Fruit fly (Drosophila melanogaster): Measurements from ENCODE around the gene Taf13.
A peak's percentile ranks its signal among the peaks of the same experiment; 100 is the strongest.

The Taf13 gene

DNA sequence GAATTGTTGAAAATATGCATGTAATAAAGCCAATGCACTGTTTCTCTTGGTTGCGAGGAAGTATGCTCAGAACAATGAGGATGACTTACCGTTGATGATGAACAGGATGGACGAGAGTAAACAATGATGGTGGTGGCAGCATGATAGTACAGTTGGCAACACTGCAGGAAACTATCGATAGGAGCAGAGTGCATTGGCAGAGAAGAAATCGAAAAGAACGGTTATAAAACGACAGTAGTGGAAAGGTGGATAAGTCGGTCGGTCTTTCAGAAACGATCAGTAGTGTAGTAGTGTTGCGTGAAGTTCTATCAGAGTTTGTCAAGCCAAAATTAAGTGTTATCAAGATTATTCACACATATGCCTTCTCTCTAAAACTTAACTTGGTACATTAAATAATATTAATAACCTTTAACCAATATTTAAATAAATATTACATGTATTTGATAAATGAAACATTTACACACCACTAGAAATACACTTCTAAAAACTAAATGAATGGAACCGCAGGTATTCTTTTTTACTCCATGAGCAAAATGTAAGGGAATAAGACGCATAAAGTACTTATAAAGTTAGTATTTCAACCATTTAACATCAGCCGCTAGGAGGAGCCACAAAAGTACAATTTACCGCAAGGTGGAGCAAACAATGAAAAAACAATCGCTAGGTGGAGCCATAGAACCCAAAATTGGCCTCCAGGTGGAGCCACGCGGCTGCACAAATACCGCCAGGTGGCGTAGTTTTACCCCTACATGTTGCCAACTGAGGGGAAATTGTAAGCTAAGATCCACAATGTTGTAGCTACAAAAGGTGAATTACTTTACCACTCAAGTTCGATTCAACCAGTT lies 27.0 kb upstream of the Taf13 start:
- TF ChIP-seq Hr78 (GFP tag; optimal IDR thresholded peaks at IDR 0.05) = no peak
- TF ChIP-seq CrebA (GFP tag; optimal IDR thresholded peaks at IDR 0.05; ENCODE audit: borderline replicate concordance) = no peak
- TF ChIP-seq Dfd (GFP tag; optimal IDR thresholded peaks at IDR 0.05) = no peak
- TF ChIP-seq h (GFP tag; optimal IDR thresholded peaks at IDR 0.05) = peak; percentile 47
- TF ChIP-seq brk (GFP tag; optimal IDR thresholded peaks at IDR 0.05) = peak; percentile 12
- TF ChIP-seq Vsx2 (GFP tag; optimal IDR thresholded peaks at IDR 0.05; ENCODE audit: partially characterized antibody) = no peak
- TF ChIP-seq CG32264 (GFP tag; optimal IDR thresholded peaks at IDR 0.05) = no peak
- TF ChIP-seq Hnf4 (GFP tag; optimal IDR thresholded peaks at IDR 0.05) = peak; percentile 68
- TF ChIP-seq sv (GFP tag; optimal IDR thresholded peaks at IDR 0.05) = peak; percentile 83
- TF ChIP-seq psq (GFP tag; optimal IDR thresholded peaks at IDR 0.05) = peak; percentile 62
- TF ChIP-seq dl (GFP tag; optimal IDR thresholded peaks at IDR 0.05; ENCODE audit: insufficient read depth in 1 of 2, partially characterized antibody in 2 of 2) = no peak
- TF ChIP-seq GATAd (GFP tag; optimal IDR thresholded peaks at IDR 0.05) = no peak
- peak; percentile 76 for TF ChIP-seq tai (GFP tag; optimal IDR thresholded peaks at IDR 0.05)
- TF ChIP-seq br (GFP tag; optimal IDR thresholded peaks at IDR 0.05) = peak; percentile 67
- TF ChIP-seq Mio (GFP tag; optimal IDR thresholded peaks at IDR 0.05) = no peak
- peak; percentile 65 for TF ChIP-seq HLH106 (tag; optimal IDR thresholded peaks at IDR 0.05)
- TF ChIP-seq dmrt93B (GFP tag; optimal IDR thresholded peaks at IDR 0.05) = peak; percentile 31
- peak; percentile 32 for TF ChIP-seq CG9705 (GFP tag; optimal IDR thresholded peaks at IDR 0.05)
- TF ChIP-seq pan (optimal IDR thresholded peaks at IDR 0.05) = no peak
- peak; percentile 33 for TF ChIP-seq jim (GFP tag; optimal IDR thresholded peaks at IDR 0.05)
- peak in 1 of 2 experiments; percentile 83 for TF ChIP-seq foxo (GFP tag; optimal IDR thresholded peaks at IDR 0.05)
- TF ChIP-seq Sp1 (GFP tag; optimal IDR thresholded peaks at IDR 0.05) = peak; percentile 73
- TF ChIP-seq ey (GFP tag; optimal IDR thresholded peaks at IDR 0.05) = peak; percentile 66
- no peak for TF ChIP-seq dsf (GFP tag; optimal IDR thresholded peaks at IDR 0.05; ENCODE audit: borderline replicate concordance)
- TF ChIP-seq Hr83 (GFP tag; optimal IDR thresholded peaks at IDR 0.05; ENCODE audit: poor library complexity, severe bottlenecking) = peak; percentile 88
- no peak for TF ChIP-seq Rel (GFP tag; optimal IDR thresholded peaks at IDR 0.05)
- TF ChIP-seq Rel (tag; optimal IDR thresholded peaks at IDR 0.05) = no peak
- TF ChIP-seq usp (GFP tag; optimal IDR thresholded peaks at IDR 0.05) = no peak
- no peak for TF ChIP-seq Abd-B (GFP tag; optimal IDR thresholded peaks at IDR 0.05)
- TF ChIP-seq woc (GFP tag; optimal IDR thresholded peaks at IDR 0.05) = peak; percentile 26
- peak; percentile 57 for TF ChIP-seq rgr (GFP tag; optimal IDR thresholded peaks at IDR 0.05)
- TF ChIP-seq Jra (GFP tag; optimal IDR thresholded peaks at IDR 0.05) = peak; percentile 34
- TF ChIP-seq fru (GFP tag; optimal IDR thresholded peaks at IDR 0.05) = peak; percentile 49
- TF ChIP-seq Myc (optimal IDR thresholded peaks at IDR 0.05) = peak; percentile 98
- peak; percentile 66 for TF ChIP-seq OdsH (GFP tag; optimal IDR thresholded peaks at IDR 0.05)
- no peak for TF ChIP-seq sage (GFP tag; optimal IDR thresholded peaks at IDR 0.05)
- TF ChIP-seq lola (GFP tag; optimal IDR thresholded peaks at IDR 0.05) = no peak
- no peak for TF ChIP-seq N (GFP tag; optimal IDR thresholded peaks at IDR 0.05)
- no peak for TF ChIP-seq Dif (GFP tag; optimal IDR thresholded peaks at IDR 0.05; ENCODE audit: partially characterized antibody)

DNA sequence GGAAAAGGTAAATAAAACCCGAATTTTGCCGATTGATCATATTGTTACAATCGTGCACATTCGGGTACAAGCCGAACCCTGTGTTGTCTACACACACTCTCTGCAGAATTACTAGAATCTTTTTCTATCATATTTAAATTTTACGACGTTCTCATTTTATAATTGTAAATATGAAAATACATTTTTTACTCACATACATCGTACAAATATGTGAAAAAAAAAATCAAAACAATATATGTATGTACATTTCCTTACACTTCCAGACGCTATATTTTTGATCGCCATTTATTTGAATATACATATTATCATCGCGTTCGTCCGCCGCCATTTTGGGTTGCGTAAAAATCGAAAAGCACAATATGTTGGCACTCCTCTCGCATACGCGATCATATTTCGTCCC lies 24.1 kb upstream of the Taf13 start:
- TF ChIP-seq sage (GFP tag; optimal IDR thresholded peaks at IDR 0.05) (no peak), N (GFP tag; optimal IDR thresholded peaks at IDR 0.05) (no peak), dmrt93B (GFP tag; optimal IDR thresholded peaks at IDR 0.05) (no peak), lola (GFP tag; optimal IDR thresholded peaks at IDR 0.05) (no peak), CG9705 (GFP tag; optimal IDR thresholded peaks at IDR 0.05) (no peak), jim (GFP tag; optimal IDR thresholded peaks at IDR 0.05) (no peak), Hr83 (GFP tag; optimal IDR thresholded peaks at IDR 0.05; ENCODE audit: poor library complexity, severe bottlenecking) (no peak), Sp1 (GFP tag; optimal IDR thresholded peaks at IDR 0.05) (no peak), fru (GFP tag; optimal IDR thresholded peaks at IDR 0.05) (no peak), Hr78 (GFP tag; optimal IDR thresholded peaks at IDR 0.05) (no peak), tai (GFP tag; optimal IDR thresholded peaks at IDR 0.05) (no peak), Hnf4 (GFP tag; optimal IDR thresholded peaks at IDR 0.05) (no peak), sv (GFP tag; optimal IDR thresholded peaks at IDR 0.05) (no peak)

Measured in whole organism, wandering third instar larva.